Worm (Caenorhabditis elegans): ENCODE measurements around the gene pals-23.

DNA sequence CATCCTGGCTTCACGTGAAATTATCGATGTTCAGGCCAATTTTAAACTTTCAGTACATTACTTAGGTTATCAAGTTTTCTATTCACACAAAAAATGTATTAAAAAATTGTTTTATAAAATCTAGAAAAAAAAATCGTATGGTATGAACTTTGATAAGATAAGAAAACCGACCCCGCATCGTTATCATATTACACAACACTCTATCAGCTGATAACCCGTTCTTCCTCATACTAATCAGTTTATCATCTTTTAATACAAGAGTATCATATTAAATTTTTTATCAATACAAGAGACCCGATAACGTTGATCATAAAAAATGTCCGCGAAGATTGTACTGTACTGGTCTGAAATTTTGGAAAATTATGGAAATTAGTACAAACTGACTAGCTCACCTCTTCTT is 29.6 kb downstream of the pals-23 start:
- peak; percentile 98 for TF ChIP-seq dmd-6 (GFP tag; IDR thresholded peaks at IDR 0.05)
- TF ChIP-seq nhr-11 (tag; optimal IDR thresholded peaks at IDR 0.05), result no peak
- TF ChIP-seq unc-130 (GFP tag; optimal IDR thresholded peaks at IDR 0.05), result no peak
- TF ChIP-seq egl-27 (tag; optimal IDR thresholded peaks at IDR 0.05), result no peak
- TF ChIP-seq lin-15B (tag; optimal IDR thresholded peaks at IDR 0.05), result no peak
- TF ChIP-seq mdl-1 (tag; optimal IDR thresholded peaks at IDR 0.05), result peak in 1 of 2 experiments; percentile 35
- TF ChIP-seq zip-2 (tag; optimal IDR thresholded peaks at IDR 0.05), result peak; percentile 13
